Worm (Caenorhabditis elegans): Measurements from ENCODE around the gene hda-11.

DNA sequence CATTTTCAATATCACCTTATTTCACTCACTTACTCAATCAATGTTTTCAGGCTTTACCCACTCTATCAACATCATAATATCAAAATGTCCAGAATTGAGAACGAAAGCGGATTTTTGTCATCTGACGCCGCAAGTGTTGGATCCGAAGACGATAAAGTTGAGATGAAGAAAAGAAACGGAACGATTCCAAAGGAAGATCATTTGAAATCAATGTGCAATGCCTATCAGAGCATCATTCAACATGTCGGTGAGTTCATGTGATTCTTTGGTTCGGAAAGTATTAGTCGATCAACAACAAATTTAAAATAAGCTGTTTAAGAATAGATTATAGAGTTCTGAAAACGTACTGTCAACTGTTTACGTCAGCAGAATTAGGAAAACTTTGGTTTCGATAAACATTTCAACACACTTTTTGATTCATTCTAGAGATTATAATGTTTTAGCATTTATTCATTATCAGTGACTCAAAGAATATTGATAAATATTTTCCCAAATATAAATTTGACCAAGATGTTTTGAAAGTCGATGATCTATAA, 38.9 kb downstream of the hda-11 start, which contains the start of gene cat-4:
- TF ChIP-seq nhr-25 (tag; optimal IDR thresholded peaks at IDR 0.05) (no peak), ama-1 (optimal IDR thresholded peaks at IDR 0.05) (no peak), lin-39 (tag; optimal IDR thresholded peaks at IDR 0.05) (no peak), skn-1 (tag; optimal IDR thresholded peaks at IDR 0.05) (no peak), aly-2 (tag; optimal IDR thresholded peaks at IDR 0.05) (no peak), mdl-1 (tag; optimal IDR thresholded peaks at IDR 0.05) (no peak), Y55F3AM.14 (GFP tag; optimal IDR thresholded peaks at IDR 0.05) (no peak), nhr-11 (tag; optimal IDR thresholded peaks at IDR 0.05) (no peak), alr-1 (tag; optimal IDR thresholded peaks at IDR 0.05) (no peak), nhr-12 (tag; optimal IDR thresholded peaks at IDR 0.05) (no peak), dmd-4 (tag; optimal IDR thresholded peaks at IDR 0.05) (no peak)
